Worm (Caenorhabditis elegans) whole organism, mixed stage, embryonic: ENCODE data around the gene K09E4.1.

Source experiments
- M03D4.4 ChIP-seq: sonication (generic microtip); optimal IDR thresholded peaks from 2 replicates; lab custom pipeline; 2017; ENCODE audit warnings: mild to moderate bottlenecking, missing genetic modification characterization, missing compliant biosample characterization
- bed-3 ChIP-seq: fragments of 200-800 bp; sonication (Bioruptor generic); optimal IDR thresholded peaks from 3 replicates; lab custom pipeline; 2018; ENCODE audit warnings: mild to moderate bottlenecking, missing genetic modification characterization, moderate library complexity, missing compliant biosample characterization
- blmp-1 ChIP-seq: fragments of 150-350 bp; optimal IDR thresholded peaks from 2 replicates; lab custom pipeline; 2014; ENCODE audit warnings: missing biosample characterization, missing genetic modification characterization
- ceh-39 ChIP-seq: fragments of 150-350 bp; optimal IDR thresholded peaks from 2 replicates; lab custom pipeline; 2014; ENCODE audit warnings: missing biosample characterization, missing genetic modification characterization
- ceh-43 ChIP-seq: fragments of 200-800 bp; sonication (Bioruptor generic); optimal IDR thresholded peaks from 2 replicates; lab custom pipeline; 2018; ENCODE audit warnings: mild to moderate bottlenecking, missing genetic modification characterization, moderate library complexity, missing compliant biosample characterization
- ceh-83 ChIP-seq: fragments of 200-800 bp; sonication (Bioruptor generic); optimal IDR thresholded peaks from 2 replicates; lab custom pipeline; 2018; ENCODE audit warnings: mild to moderate bottlenecking, missing genetic modification characterization, missing compliant biosample characterization
- ces-1 ChIP-seq: fragments of 150-350 bp; optimal IDR thresholded peaks from 2 replicates; lab custom pipeline; 2014; ENCODE audit warnings: missing biosample characterization, missing genetic modification reagents, missing genetic modification characterization
- cnd-1 ChIP-seq: fragments of 200-800 bp; sonication (Bioruptor generic); optimal IDR thresholded peaks from 2 replicates; lab custom pipeline; 2018; ENCODE audit warnings: mild to moderate bottlenecking, missing genetic modification characterization, missing compliant biosample characterization
- drap-1 ChIP-seq: fragments of 200-800 bp; sonication (Bioruptor generic); optimal IDR thresholded peaks from 3 replicates; lab custom pipeline; 2018; ENCODE audit warnings: mild to moderate bottlenecking, missing genetic modification characterization, missing compliant biosample characterization
- elt-1 ChIP-seq: sonication (generic microtip); optimal IDR thresholded peaks from 2 replicates; lab custom pipeline; 2017; ENCODE audit warnings: missing genetic modification characterization, mild to moderate bottlenecking, missing compliant biosample characterization, antibody characterized with exemption, moderate library complexity, borderline replicate concordance; ENCODE audit not compliant: insufficient read depth
- elt-3 ChIP-seq: fragments of 150-350 bp; optimal IDR thresholded peaks from 2 replicates; lab custom pipeline; 2014; ENCODE audit warnings: missing biosample characterization, missing genetic modification characterization
- flh-1 ChIP-seq: fragments of 200-800 bp; sonication (Bioruptor generic); optimal IDR thresholded peaks from 2 replicates; lab custom pipeline; 2018; ENCODE audit warnings: mild to moderate bottlenecking, missing genetic modification characterization, moderate library complexity, missing compliant biosample characterization
- ham-2 ChIP-seq: fragments of 200-800 bp; sonication (Bioruptor generic); optimal IDR thresholded peaks from 2 replicates; lab custom pipeline; 2018; ENCODE audit warnings: mild to moderate bottlenecking, missing genetic modification characterization, missing compliant biosample characterization
- hlh-1 ChIP-seq: fragments of 150-350 bp; optimal IDR thresholded peaks from 2 replicates; lab custom pipeline; 2014; ENCODE audit warnings: missing biosample characterization, missing genetic modification reagents, missing genetic modification characterization
- lin-13 ChIP-seq: fragments of 150-350 bp; optimal IDR thresholded peaks from 2 replicates; lab custom pipeline; 2014; ENCODE audit warnings: missing biosample characterization, missing genetic modification characterization
- lin-32 ChIP-seq: fragments of 200-800 bp; sonication (Bioruptor generic); optimal IDR thresholded peaks from 2 replicates; lab custom pipeline; 2018; ENCODE audit warnings: mild to moderate bottlenecking, missing genetic modification characterization, missing compliant biosample characterization
- lsy-2 ChIP-seq: fragments of 150-350 bp; optimal IDR thresholded peaks from 2 replicates; lab custom pipeline; 2014; ENCODE audit warnings: missing biosample characterization, missing genetic modification characterization
- mab-5 ChIP-seq: fragments of 150-350 bp; optimal IDR thresholded peaks from 2 replicates; lab custom pipeline; 2014; ENCODE audit warnings: missing biosample characterization, missing genetic modification characterization
- mep-1 ChIP-seq: fragments of 150-350 bp; optimal IDR thresholded peaks from 2 replicates; lab custom pipeline; 2017; ENCODE audit warnings: missing biosample characterization, missing genetic modification reagents, missing genetic modification characterization, inconsistent platforms
- mls-2 ChIP-seq: sonication (generic microtip); optimal IDR thresholded peaks from 2 replicates; lab custom pipeline; 2016; ENCODE audit warnings: mild to moderate bottlenecking, missing genetic modification characterization, moderate library complexity, missing compliant biosample characterization
- nhr-12 ChIP-seq: fragments of 150-350 bp; optimal IDR thresholded peaks from 2 replicates; lab custom pipeline; 2014; ENCODE audit warnings: missing biosample characterization, missing genetic modification characterization
- nhr-2 ChIP-seq: fragments of 150-350 bp; optimal IDR thresholded peaks from 2 replicates; lab custom pipeline; 2014; ENCODE audit warnings: missing biosample characterization, missing genetic modification characterization
- nhr-237 ChIP-seq: fragments of 150-350 bp; optimal IDR thresholded peaks from 2 replicates; lab custom pipeline; 2014; ENCODE audit warnings: missing biosample characterization, missing genetic modification characterization
- nhr-28 ChIP-seq: fragments of 150-350 bp; optimal IDR thresholded peaks from 2 replicates; lab custom pipeline; 2014; ENCODE audit warnings: missing biosample characterization, missing genetic modification characterization
- nhr-76 ChIP-seq: sonication (generic microtip); optimal IDR thresholded peaks from 2 replicates; lab custom pipeline; 2017; ENCODE audit warnings: missing biosample characterization, missing genetic modification characterization
- pha-4 ChIP-seq: fragments of 150-350 bp; optimal IDR thresholded peaks from 2 replicates; lab custom pipeline; 2018; ENCODE audit warnings: missing biosample characterization, missing genetic modification reagents, missing genetic modification characterization
- sem-2 ChIP-seq: fragments of 200-800 bp; sonication (Bioruptor generic); optimal IDR thresholded peaks from 2 replicates; lab custom pipeline; 2018; ENCODE audit warnings: mild to moderate bottlenecking, missing genetic modification characterization, missing compliant biosample characterization
- snpc-4 ChIP-seq: fragments of 150-350 bp; optimal IDR thresholded peaks from 2 replicates; lab custom pipeline; 2014; ENCODE audit warnings: missing biosample characterization, missing genetic modification characterization
- sptf-1 ChIP-seq: sonication (generic microtip); optimal IDR thresholded peaks from 2 replicates; lab custom pipeline; 2017; ENCODE audit warnings: mild to moderate bottlenecking, missing genetic modification characterization, moderate library complexity, missing compliant biosample characterization
- tbx-8 ChIP-seq: fragments of 200-800 bp; sonication (Bioruptor generic); optimal IDR thresholded peaks from 2 replicates; lab custom pipeline; 2018; ENCODE audit warnings: mild to moderate bottlenecking, missing genetic modification characterization, moderate library complexity, missing compliant biosample characterization
- unc-120 ChIP-seq: sonication (generic microtip); optimal IDR thresholded peaks from 2 replicates; lab custom pipeline; 2017; ENCODE audit warnings: missing genetic modification characterization, missing compliant biosample characterization; ENCODE audit not compliant: poor library complexity, severe bottlenecking
- unc-39 ChIP-seq: fragments of 150-350 bp; optimal IDR thresholded peaks from 2 replicates; lab custom pipeline; 2014; ENCODE audit warnings: missing biosample characterization, missing genetic modification characterization
- unc-62 ChIP-seq: fragments of 150-350 bp; optimal IDR thresholded peaks from 2 replicates; lab custom pipeline; 2014; ENCODE audit warnings: missing biosample characterization, missing genetic modification reagents, missing genetic modification characterization
- zip-8 ChIP-seq: fragments of 150-350 bp; optimal IDR thresholded peaks from 2 replicates; lab custom pipeline; 2014; ENCODE audit warnings: missing biosample characterization, missing genetic modification characterization
- ztf-11 ChIP-seq: fragments of 150-350 bp; optimal IDR thresholded peaks from 2 replicates; lab custom pipeline; 2014; ENCODE audit warnings: missing biosample characterization, missing genetic modification characterization

The K09E4.1 gene

DNA sequence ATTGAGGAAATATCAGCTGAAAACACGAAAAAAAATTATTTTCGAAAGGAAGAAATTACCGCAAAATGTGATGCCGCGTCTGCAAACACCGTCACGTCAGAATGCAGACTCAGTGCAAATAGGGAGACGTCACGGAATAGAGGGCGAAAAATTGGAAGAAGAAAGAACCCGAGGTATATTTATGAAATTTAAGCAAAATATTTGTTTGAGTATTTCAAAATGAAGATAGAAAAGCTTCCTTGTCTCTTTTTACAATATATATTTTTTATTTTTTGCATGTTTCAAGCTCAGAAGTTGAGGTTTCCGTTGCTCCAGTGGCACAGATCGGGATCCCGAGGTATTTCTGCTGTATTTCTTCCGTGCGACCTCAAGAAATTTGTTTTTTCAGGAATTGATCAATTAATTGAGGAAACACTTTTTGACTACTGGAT lies 6.2 kb downstream of the K09E4.1 start, which contains the start of gene W03H9.2:
Gene W03H9.2, minus strand, starts transcription at position 32 of the 431 bp plus-strand sequence.
- TF ChIP-seq drap-1 (GFP tag; lab: Kevin White, UChicago) (peak; percentile 70), tbx-8 (GFP tag; lab: Kevin White, UChicago) (no peak), elt-3 (tag; lab: Kevin White, UChicago) (no peak), lin-32 (peak; percentile 9), nhr-76 (tag; lab: Kevin White, UChicago) (no peak), unc-39 (no peak), lsy-2 (peak; percentile 48), bed-3 (peak; percentile 70), pha-4 (tag; lab: Kevin White, UChicago) (no peak), ceh-83 (GFP tag; lab: Kevin White, UChicago) (peak; percentile 78), nhr-12 (tag; lab: Kevin White, UChicago) (no peak), snpc-4 (tag; lab: Kevin White, UChicago) (no peak), ztf-11 (tag; lab: Kevin White, UChicago) (no peak), hlh-1 (tag; lab: Kevin White, UChicago) (no peak), nhr-2 (tag; lab: Kevin White, UChicago) (no peak), unc-62 (GFP tag; lab: Kevin White, UChicago) (no peak), mab-5 (tag; lab: Kevin White, UChicago) (no peak), elt-1 (tag; lab: Kevin White, UChicago) (no peak), nhr-237 (tag; lab: Kevin White, UChicago) (peak; percentile 43), cnd-1 (tag; lab: Kevin White, UChicago) (peak; percentile 62), flh-1 (GFP tag; lab: Kevin White, UChicago) (no peak), ham-2 (GFP tag; lab: Kevin White, UChicago) (peak; percentile 8), blmp-1 (tag; lab: Kevin White, UChicago) (no peak), nhr-28 (tag; lab: Kevin White, UChicago) (no peak), M03D4.4 (tag; lab: Kevin White, UChicago) (peak; percentile 74), ceh-39 (tag; lab: Kevin White, UChicago) (no peak), lin-13 (tag; lab: Kevin White, UChicago) (peak; percentile 6), zip-8 (tag; lab: Kevin White, UChicago) (no peak), unc-120 (tag; lab: Kevin White, UChicago) (peak; percentile 75), ces-1 (GFP tag; lab: Kevin White, UChicago) (peak; percentile 69), sptf-1 (tag; lab: Kevin White, UChicago) (peak; percentile 81), mep-1 (tag; lab: Kevin White, UChicago) (no peak), ceh-43 (GFP tag; lab: Kevin White, UChicago) (no peak), sem-2 (GFP tag; lab: Kevin White, UChicago) (no peak), mls-2 (tag; lab: Kevin White, UChicago) (peak; percentile 54)

DNA sequence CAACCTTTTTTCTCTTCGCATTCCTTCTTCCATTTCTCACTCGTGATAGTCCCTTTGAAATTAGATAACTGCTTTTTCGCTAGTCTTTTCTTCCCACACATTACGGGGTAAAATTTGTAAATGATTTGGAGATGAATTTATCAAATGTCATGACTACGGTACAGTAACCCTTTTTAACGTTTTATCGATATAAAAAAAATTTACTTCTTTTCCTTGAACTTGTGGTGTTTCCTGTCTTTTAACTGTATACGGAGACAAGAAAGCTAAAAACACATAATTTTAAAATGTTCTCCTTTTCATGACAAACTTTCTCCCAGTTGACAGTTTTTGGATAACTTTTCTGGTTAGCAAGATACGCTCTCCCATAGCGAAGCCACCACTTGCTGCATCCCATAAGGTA lies 12.4 kb downstream of the K09E4.1 start, which contains the start of gene W03H9.1:
Gene W03H9.1, minus strand, starts transcription at position 101 of the 400 bp plus-strand sequence.
- TF ChIP-seq bed-3: no peak
- TF ChIP-seq blmp-1 (tag; lab: Kevin White, UChicago): no peak
- TF ChIP-seq sem-2 (GFP tag; lab: Kevin White, UChicago): no peak
- no peak for TF ChIP-seq flh-1 (GFP tag; lab: Kevin White, UChicago)
- TF ChIP-seq cnd-1 (tag; lab: Kevin White, UChicago): no peak
- no peak for TF ChIP-seq ceh-39 (tag; lab: Kevin White, UChicago)
- no peak for TF ChIP-seq lsy-2
- no peak for TF ChIP-seq zip-8 (tag; lab: Kevin White, UChicago)
- no peak for TF ChIP-seq ham-2 (GFP tag; lab: Kevin White, UChicago)
- no peak for TF ChIP-seq drap-1 (GFP tag; lab: Kevin White, UChicago)
- no peak for TF ChIP-seq tbx-8 (GFP tag; lab: Kevin White, UChicago)
- TF ChIP-seq elt-3 (tag; lab: Kevin White, UChicago): no peak
- no peak for TF ChIP-seq nhr-28 (tag; lab: Kevin White, UChicago)
- TF ChIP-seq lin-32: no peak

DNA sequence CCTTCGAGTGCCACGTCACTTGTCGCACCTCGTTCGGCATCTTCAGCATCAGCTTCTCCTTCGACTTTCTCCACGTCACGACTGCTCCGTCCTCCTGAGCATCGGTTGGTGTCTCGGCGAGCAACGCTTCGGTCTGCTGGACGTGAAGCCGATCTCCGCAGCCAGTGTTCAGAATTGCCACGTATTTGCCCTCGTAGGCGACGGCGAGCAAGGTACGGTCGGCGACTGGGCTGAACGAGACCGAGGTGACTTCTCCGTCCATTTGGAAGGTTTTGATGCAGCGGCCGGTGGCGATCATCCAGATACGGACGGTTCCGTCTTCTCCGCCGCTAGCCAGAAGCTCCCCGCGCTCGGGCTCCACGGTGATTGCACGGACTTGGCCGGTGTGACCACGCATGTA lies 14.6 kb downstream of the K09E4.1 start:
- TF ChIP-seq unc-39 (no peak), nhr-28 (tag; lab: Kevin White, UChicago) (no peak), unc-120 (tag; lab: Kevin White, UChicago) (no peak), nhr-76 (tag; lab: Kevin White, UChicago) (no peak), mab-5 (tag; lab: Kevin White, UChicago) (no peak), lin-32 (no peak), snpc-4 (tag; lab: Kevin White, UChicago) (no peak), ceh-83 (GFP tag; lab: Kevin White, UChicago) (no peak)
